Worm (Caenorhabditis elegans): Measurements from ENCODE around the gene C10C5.3.

ce11 chrIV:9408004-9408403 lies 33.4 kb downstream of the C10C5.3 start, which contains the start of gene F56D5.5:
- TF ChIP-seq snpc-4 (tag; optimal IDR thresholded peaks at IDR 0.05) (no peak), rnt-1 (tag; optimal IDR thresholded peaks at IDR 0.05) (no peak), mdl-1 (tag; optimal IDR thresholded peaks at IDR 0.05) (no peak), skn-1 (tag; optimal IDR thresholded peaks at IDR 0.05) (no peak), dpl-1 (GFP tag; optimal IDR thresholded peaks at IDR 0.05) (no peak), ama-1 (optimal IDR thresholded peaks at IDR 0.05) (no peak), fkh-10 (GFP tag; optimal IDR thresholded peaks at IDR 0.05) (no peak)

Measured in whole organism, L1 larva.